Worm (Caenorhabditis elegans): ENCODE data around the gene F35E8.10.

ce11 chrV:15957098-15957497 lies 36.9 kb upstream of the F35E8.10 start, which contains the start of gene F36G9.3:
- TF ChIP-seq W03F9.2 (tag; optimal IDR thresholded peaks at IDR 0.05) = no peak
- no peak for TF ChIP-seq dao-5 (tag; optimal IDR thresholded peaks at IDR 0.05)
- no peak for TF ChIP-seq him-1 (tag; optimal IDR thresholded peaks at IDR 0.05)
